Fruit fly (Drosophila melanogaster): Measurements from ENCODE around the gene CG18641.

CG18641 gene

dm6 chr2L:2375655-2376417, 39.3 kb downstream of the CG18641 start, which contains the start of gene Atxn7 (continued):
- TF ChIP-seq CG17385 (GFP tag; optimal IDR thresholded peaks at IDR 0.05) = peak; percentile 78
- no peak for TF ChIP-seq fd96Cb (tag; optimal IDR thresholded peaks at IDR 0.05)
- TF ChIP-seq CG1603 (tag; optimal IDR thresholded peaks at IDR 0.05) = peak; percentile 92
- no peak for TF ChIP-seq btn (GFP tag; optimal IDR thresholded peaks at IDR 0.05)
- peak; percentile 20 for TF ChIP-seq Deaf1 (tag; optimal IDR thresholded peaks at IDR 0.05)
- TF ChIP-seq hbn (GFP tag; IDR thresholded peaks at IDR 0.05; ENCODE audit: partially characterized antibody) = peak; percentile 96
- TF ChIP-seq CG6254 (GFP tag; optimal IDR thresholded peaks at IDR 0.05) = peak; percentile 50
- TF ChIP-seq zf30C (GFP tag; optimal IDR thresholded peaks at IDR 0.05) = peak; percentile 27
- TF ChIP-seq repo (GFP tag; optimal IDR thresholded peaks at IDR 0.05) = peak; percentile 1
- TF ChIP-seq Aef1 (GFP tag; IDR thresholded peaks at IDR 0.05) = peak; percentile 80
- peak; percentile 100 for TF ChIP-seq CG9437 (GFP tag; optimal IDR thresholded peaks at IDR 0.05)
- peak; percentile 16 for TF ChIP-seq CG2120 (GFP tag; optimal IDR thresholded peaks at IDR 0.05)
- TF ChIP-seq CG13775 (GFP tag; optimal IDR thresholded peaks at IDR 0.05) = peak; percentile 73
- peak; percentile 67 for TF ChIP-seq odd (GFP tag; optimal IDR thresholded peaks at IDR 0.05)
- peak; percentile 79; the same call in 2 of the 3 replicates for TF ChIP-seq mld (GFP tag; IDR thresholded peaks at IDR 0.05; ENCODE audit: partially characterized antibody)
- TF ChIP-seq CG7786 (GFP tag; optimal IDR thresholded peaks at IDR 0.05) = peak; percentile 24
- no peak for TF ChIP-seq vfl (GFP tag; optimal IDR thresholded peaks at IDR 0.05)
- peak; percentile 86 for TF ChIP-seq knrl (GFP tag; IDR thresholded peaks at IDR 0.05; ENCODE audit: partially characterized antibody)
- peak; percentile 76 for TF ChIP-seq CG12391 (tag; optimal IDR thresholded peaks at IDR 0.05)
- 0 out of 3 replicates have a peak, but pooled peaks have one; percentile 52 for TF ChIP-seq CG11695 (GFP tag; IDR thresholded peaks at IDR 0.05)
- TF ChIP-seq hkb (optimal IDR thresholded peaks at IDR 0.05) = no peak
- peak; percentile 68 for TF ChIP-seq hkb (GFP tag; IDR thresholded peaks at IDR 0.05)
- TF ChIP-seq CG8089 (GFP tag; optimal IDR thresholded peaks at IDR 0.05) = peak; percentile 69
- TF ChIP-seq ap (GFP tag; IDR thresholded peaks at IDR 0.05) = peak; percentile 61
- TF ChIP-seq CG9797 (GFP tag; optimal IDR thresholded peaks at IDR 0.05) = peak; percentile 18
- peak; percentile 22; the same call in 1 of the 3 replicates for TF ChIP-seq CG11560 (tag; IDR thresholded peaks at IDR 0.05)
- peak; percentile 70 for TF ChIP-seq ttk (GFP tag; IDR thresholded peaks at IDR 0.05)
- TF ChIP-seq NC2β (GFP tag; optimal IDR thresholded peaks at IDR 0.05) = peak; percentile 80
- TF ChIP-seq trem (tag; optimal IDR thresholded peaks at IDR 0.05) = peak; percentile 77
- TF ChIP-seq CTCF (GFP tag; optimal IDR thresholded peaks at IDR 0.05) = peak; percentile 9
- peak; percentile 85 for TF ChIP-seq wek (GFP tag; optimal IDR thresholded peaks at IDR 0.05)
- no peak for TF ChIP-seq h (optimal IDR thresholded peaks at IDR 0.05)
- TF ChIP-seq CG12219 (GFP tag; optimal IDR thresholded peaks at IDR 0.05) = peak; percentile 77
- peak; percentile 79 for TF ChIP-seq PHDP (tag; optimal IDR thresholded peaks at IDR 0.05)
- TF ChIP-seq Hsf (GFP tag; optimal IDR thresholded peaks at IDR 0.05) = peak; percentile 74
- TF ChIP-seq esg (GFP tag; conservative IDR thresholded peaks at IDR 0.05) = no peak
- peak; percentile 95 for TF ChIP-seq ci (GFP tag; IDR thresholded peaks at IDR 0.05)
- TF ChIP-seq CG18764 (GFP tag; optimal IDR thresholded peaks at IDR 0.05) = no peak
- peak; percentile 49 for TF ChIP-seq CG8359 (GFP tag; optimal IDR thresholded peaks at IDR 0.05; ENCODE audit: borderline replicate concordance)
- TF ChIP-seq CG6272 (GFP tag; IDR thresholded peaks at IDR 0.05) = peak; percentile 37; the same call in 1 of the 2 replicates
- no peak for TF ChIP-seq cas (GFP tag; IDR thresholded peaks at IDR 0.05)
- peak; percentile 19; the same call in 1 of the 2 replicates for TF ChIP-seq lmd (GFP tag; IDR thresholded peaks at IDR 0.05)
- peak; percentile 90 for TF ChIP-seq MBD-R2 (GFP tag; IDR thresholded peaks at IDR 0.05)
- peak; percentile 54 for TF ChIP-seq CG11247 (GFP tag; IDR thresholded peaks at IDR 0.05)
- peak; percentile 43 for TF ChIP-seq en (GFP tag; optimal IDR thresholded peaks at IDR 0.05)
- TF ChIP-seq CG8924 (tag; optimal IDR thresholded peaks at IDR 0.05) = peak; percentile 51
- peak; percentile 59 for TF ChIP-seq Camta (GFP tag; optimal IDR thresholded peaks at IDR 0.05)
- TF ChIP-seq D19A (tag; optimal IDR thresholded peaks at IDR 0.05) = peak; percentile 46
- TF ChIP-seq CG32532 (GFP tag; IDR thresholded peaks at IDR 0.05) = peak; percentile 63
- TF ChIP-seq gro (GFP tag; optimal IDR thresholded peaks at IDR 0.05) = peak; percentile 78
- TF ChIP-seq HHEX (GFP tag; optimal IDR thresholded peaks at IDR 0.05) = peak; percentile 38

Data from whole organism, embryonic.